Worm (Caenorhabditis elegans) whole organism, L4/young adult: Measurements from ENCODE around the gene ril-1.

Experiments used
- dao-5 ChIP-seq: sonication (generic microtip); optimal IDR thresholded peaks from 2 replicates; lab custom pipeline; 2016; ENCODE audit warnings: missing genotype, missing genetic modification characterization, moderate library complexity, missing compliant biosample characterization
- him-1 ChIP-seq: sonication (generic microtip); optimal IDR thresholded peaks from 2 replicates; lab custom pipeline; 2016; ENCODE audit warnings: missing genotype, missing genetic modification reagents, missing genetic modification characterization, missing compliant biosample characterization

- TF ChIP-seq him-1 (no peak), dao-5 (tag; lab: Kevin White, UChicago) (no peak)
These were observed 3.3 kb upstream of the ril-1 start for ce11 chrV:14527210-14527609.
